Fruit fly (Drosophila melanogaster) whole organism, adult: ENCODE results near the gene CG13251.

ENCODE experiments used
- CG14711 ChIP-seq: fragments of 200-800 bp; sonication (Bioruptor generic); optimal IDR thresholded peaks from 2 replicates; lab custom pipeline; 2018; ENCODE audit warnings: missing biosample characterization, mild to moderate bottlenecking, missing genetic modification characterization, moderate library complexity
- pad ChIP-seq: fragments of 200-800 bp; sonication (Bioruptor generic); optimal IDR thresholded peaks from 3 replicates; lab custom pipeline; 2017; ENCODE audit warnings: missing biosample characterization, missing genetic modification characterization, mild to moderate bottlenecking, moderate library complexity, missing genetic modification reagents
- tj ChIP-seq: fragments of 200-800 bp; sonication (Bioruptor generic); optimal IDR thresholded peaks from 3 replicates; lab custom pipeline; 2017; ENCODE audit warnings: missing biosample characterization, mild to moderate bottlenecking, missing genetic modification characterization, moderate library complexity

- no peak for TF ChIP-seq CG14711 (tag; lab: Kevin White, UChicago)
- TF ChIP-seq tj (GFP tag; lab: Kevin White, UChicago), result no peak
- TF ChIP-seq pad, result no peak
Measured at dm6 chr3L:20637845-20638244, 846 bp downstream of the CG13251 start.
